Worm (Caenorhabditis elegans): ENCODE measurements around the gene sdz-37.

ce11 chrII:10470159-10470558 is 5.5 kb downstream of the sdz-37 start, which contains the start of gene clec-143:
- TF ChIP-seq blmp-1 (tag; optimal IDR thresholded peaks at IDR 0.05) (no peak), snpc-4 (tag; optimal IDR thresholded peaks at IDR 0.05) (no peak), nhr-76 (tag; optimal IDR thresholded peaks at IDR 0.05) (no peak), nhr-237 (tag; optimal IDR thresholded peaks at IDR 0.05) (no peak), tbx-2 (tag; optimal IDR thresholded peaks at IDR 0.05) (no peak), fos-1 (tag; optimal IDR thresholded peaks at IDR 0.05) (no peak), nhr-11 (tag; optimal IDR thresholded peaks at IDR 0.05) (no peak), lir-3 (tag; optimal IDR thresholded peaks at IDR 0.05; ENCODE audit: poor library complexity) (no peak), ztf-11 (tag; optimal IDR thresholded peaks at IDR 0.05) (no peak), rnt-1 (tag; optimal IDR thresholded peaks at IDR 0.05) (no peak), xbp-1 (tag; optimal IDR thresholded peaks at IDR 0.05) (no peak), hlh-17 (GFP tag; optimal IDR thresholded peaks at IDR 0.05; ENCODE audit: borderline replicate concordance) (no peak)
